Fruit fly (Drosophila melanogaster): Measurements from ENCODE around the gene CG7800.

DNA sequence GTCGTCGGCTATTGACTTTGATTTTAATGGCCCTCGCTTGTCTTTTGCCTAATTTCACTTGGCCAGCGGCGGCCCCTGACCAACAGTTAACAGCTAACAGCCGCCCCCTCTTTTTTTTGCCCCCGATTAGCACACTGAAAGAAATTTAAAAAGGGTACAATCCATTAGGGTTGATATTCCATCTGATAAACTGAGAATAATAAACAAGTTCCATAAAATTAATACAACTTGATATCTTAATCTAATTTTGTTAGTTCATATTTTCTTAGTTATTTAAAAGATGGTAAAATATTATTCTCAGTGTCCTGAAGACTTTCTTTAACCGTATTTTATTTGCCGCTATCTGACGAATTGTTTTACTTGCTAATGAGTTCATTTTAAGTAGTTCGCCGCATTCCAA lies 28.3 kb upstream of the CG7800 start:
- TF ChIP-seq Pif1A (GFP tag; optimal IDR thresholded peaks at IDR 0.05) = no peak
- no peak for TF ChIP-seq CG4496 (GFP tag; IDR thresholded peaks at IDR 0.05)
- TF ChIP-seq fd96Ca (GFP tag; IDR thresholded peaks at IDR 0.05) = no peak
- TF ChIP-seq rn (GFP tag; IDR thresholded peaks at IDR 0.05) = no peak

Data from whole organism, pupa.